Fruit fly (Drosophila melanogaster): Measurements from ENCODE around the gene Evi5.

dm6 chrX:11420752-11421396, 33.3 kb downstream of the Evi5 start:
- no peak for TF ChIP-seq toe (GFP tag; optimal IDR thresholded peaks at IDR 0.05)
- TF ChIP-seq kay (GFP tag; ENCODE audit: borderline replicate concordance), result no peak
- TF ChIP-seq ovo (GFP tag; optimal IDR thresholded peaks at IDR 0.05), result no peak
- no peak for TF ChIP-seq CG14711 (tag; optimal IDR thresholded peaks at IDR 0.05)
- TF ChIP-seq CG5204 (GFP tag; optimal IDR thresholded peaks at IDR 0.05), result no peak
- TF ChIP-seq tj (GFP tag; optimal IDR thresholded peaks at IDR 0.05), result no peak
- TF ChIP-seq Crg-1 (GFP tag; optimal IDR thresholded peaks at IDR 0.05), result no peak
- no peak for TF ChIP-seq CG1620 (GFP tag; optimal IDR thresholded peaks at IDR 0.05)
- TF ChIP-seq bab1 (GFP tag; optimal IDR thresholded peaks at IDR 0.05), result no peak
- TF ChIP-seq CG7101 (tag; optimal IDR thresholded peaks at IDR 0.05), result no peak
- TF ChIP-seq Clk (GFP tag; optimal IDR thresholded peaks at IDR 0.05), result no peak
- no peak for TF ChIP-seq CG12768 (GFP tag; optimal IDR thresholded peaks at IDR 0.05)
- TF ChIP-seq Mnt (GFP tag; optimal IDR thresholded peaks at IDR 0.05), result no peak

Measured in whole organism, adult.